Worm (Caenorhabditis elegans) whole organism, L1 larva: Measurements from ENCODE around the gene ccar-1.

ENCODE experiments used
- dpl-1 ChIP-seq, 3 experiments: fragments of 150-350 bp in 2 of 3; sonication (generic microtip) in 1 of 3; optimal IDR thresholded peaks; 2 replicates each; lab custom pipeline; 2014 to 2017; ENCODE audit warnings: missing biosample characterization in 3 of 3, missing genetic modification characterization in 3 of 3, missing genetic modification reagents in 3 of 3
- hlh-4 ChIP-seq: sonication (generic microtip); optimal IDR thresholded peaks from 2 replicates; lab custom pipeline; 2016; ENCODE audit warnings: mild to moderate bottlenecking, missing genetic modification characterization, missing compliant biosample characterization
- nhr-11 ChIP-seq: fragments of 150-350 bp; optimal IDR thresholded peaks from 2 replicates; lab custom pipeline; 2014; ENCODE audit warnings: missing biosample characterization, missing genetic modification characterization
- nhr-237 ChIP-seq: fragments of 150-350 bp; optimal IDR thresholded peaks from 2 replicates; lab custom pipeline; 2014; ENCODE audit warnings: missing biosample characterization, missing genetic modification characterization
- unc-62 ChIP-seq: fragments of 150-350 bp; optimal IDR thresholded peaks from 2 replicates; lab custom pipeline; 2014; ENCODE audit warnings: missing biosample characterization, missing genetic modification reagents, missing genetic modification characterization

DNA sequence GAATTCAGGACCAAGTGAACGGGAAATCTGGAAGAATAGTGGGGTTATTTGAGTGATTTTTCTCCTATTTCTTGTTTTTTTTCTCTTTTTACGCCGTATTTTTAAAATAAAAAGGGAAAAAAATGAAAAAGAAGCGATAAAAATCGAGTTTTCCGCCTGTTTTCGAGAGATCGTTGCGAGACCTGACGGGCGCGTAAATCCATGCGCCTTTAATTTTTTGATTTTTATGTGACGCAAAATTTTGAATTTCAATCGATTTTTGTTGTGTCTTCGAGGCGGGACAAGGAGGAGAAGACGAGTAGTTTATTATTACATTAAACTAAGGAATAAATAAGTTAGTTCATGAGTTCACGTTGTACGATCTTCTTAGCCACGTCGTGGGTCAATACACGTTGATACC, 42.3 kb downstream of the ccar-1 start:
- TF ChIP-seq unc-62 (GFP tag; lab: Kevin White, UChicago) (no peak), nhr-237 (tag; lab: Kevin White, UChicago) (no peak), dpl-1 (GFP tag; optimal IDR thresholded peaks at IDR 0.05; lab: Kevin White, UChicago) (peak in 1 of 3 experiments; percentile 33), hlh-4 (tag; lab: Kevin White, UChicago) (no peak), nhr-11 (tag; lab: Kevin White, UChicago) (no peak)
